Worm (Caenorhabditis elegans) whole organism, L4 larva: ENCODE data around the gene F13D11.3.

Experiments
- D1046.2 ChIP-seq: fragments of 200-800 bp; sonication (Bioruptor generic); IDR thresholded peaks from 2 replicates; pipeline ENCODE4 v1.3.6; 2022; ENCODE audit warnings: missing genetic modification characterization, missing compliant biosample characterization
- F37D6.2 ChIP-seq: sonication (generic microtip); optimal IDR thresholded peaks from 2 replicates; lab custom pipeline; 2016; ENCODE audit warnings: mild to moderate bottlenecking, missing genetic modification characterization, missing compliant biosample characterization
- F44E2.7 ChIP-seq: fragments of 200-800 bp; sonication (Bioruptor generic); IDR thresholded peaks from 2 replicates; pipeline ENCODE4 v2.1.2; 2022; ENCODE audit warnings: missing genetic modification characterization, missing compliant biosample characterization
- T20F7.1 ChIP-seq: fragments of 200-800 bp; sonication (Bioruptor generic); optimal IDR thresholded peaks from 2 replicates; lab custom pipeline; 2018; ENCODE audit warnings: mild to moderate bottlenecking, missing genetic modification characterization, missing compliant biosample characterization
- Y105C5A.15 ChIP-seq: fragments of 200-800 bp; sonication (Bioruptor generic); IDR thresholded peaks from 2 replicates; pipeline ENCODE4 v1.3.6; 2022; ENCODE audit warnings: missing genetic modification characterization, missing compliant biosample characterization
- Y48G9A.11 ChIP-seq: fragments of 200-800 bp; sonication (Bioruptor generic); IDR thresholded peaks from 2 replicates; pipeline ENCODE4 v1.3.6; 2022; ENCODE audit warnings: missing genetic modification reagents, missing genetic modification characterization, missing compliant biosample characterization
- Y5F2A.4 ChIP-seq: fragments of 200-800 bp; sonication (Bioruptor generic); optimal IDR thresholded peaks from 2 replicates; lab custom pipeline; 2018; ENCODE audit warnings: mild to moderate bottlenecking, missing genetic modification characterization, missing compliant biosample characterization
- Y75B8A.6 ChIP-seq: fragments of 200-800 bp; sonication (Bioruptor generic); IDR thresholded peaks from 2 replicates; pipeline ENCODE4 v1.3.6; 2022; ENCODE audit warnings: missing genetic modification reagents, missing genetic modification characterization, missing compliant biosample characterization
- aly-2 ChIP-seq: sonication (generic microtip); optimal IDR thresholded peaks from 2 replicates; lab custom pipeline; 2018; ENCODE audit warnings: missing biosample characterization, missing genetic modification characterization
- ama-1 ChIP-seq: fragments of 150-350 bp; optimal IDR thresholded peaks from 2 replicates; lab custom pipeline; 2014; ENCODE audit warnings: inconsistent platforms, mixed read lengths
- attf-4 ChIP-seq: sonication (generic microtip); optimal IDR thresholded peaks from 3 replicates; lab custom pipeline; 2017; ENCODE audit warnings: missing biosample characterization, missing genetic modification characterization
- ceh-20 ChIP-seq: fragments of 200-800 bp; sonication (Bioruptor generic); IDR thresholded peaks from 2 replicates; pipeline ENCODE4 v1.3.6; 2022; ENCODE audit warnings: missing genetic modification reagents, missing genetic modification characterization, missing compliant biosample characterization
- ceh-32 ChIP-seq: sonication (generic microtip); optimal IDR thresholded peaks from 2 replicates; lab custom pipeline; 2016; ENCODE audit warnings: mild to moderate bottlenecking, missing genetic modification characterization, missing compliant biosample characterization; ENCODE audit not compliant: poor library complexity
- ceh-62 ChIP-seq: sonication (generic microtip); optimal IDR thresholded peaks from 2 replicates; lab custom pipeline; 2017; ENCODE audit warnings: missing biosample characterization, missing genetic modification characterization
- ceh-82 ChIP-seq: sonication (generic microtip); optimal IDR thresholded peaks from 2 replicates; lab custom pipeline; 2017; ENCODE audit warnings: missing biosample characterization, missing genetic modification characterization
- daf-12 ChIP-seq: fragments of 150-350 bp; optimal IDR thresholded peaks from 2 replicates; lab custom pipeline; 2014; ENCODE audit warnings: missing biosample characterization, missing genetic modification reagents, missing genetic modification characterization
- daf-19 ChIP-seq: fragments of 200-800 bp; sonication (Bioruptor generic); conservative IDR thresholded peaks from 2 replicates; pipeline ENCODE4 v1.3.6; 2022; ENCODE audit warnings: missing genetic modification characterization, missing compliant biosample characterization
- dmd-6 ChIP-seq: fragments of 200-800 bp; sonication (Bioruptor generic); IDR thresholded peaks from 2 replicates; pipeline ENCODE4 v1.3.6; 2022; ENCODE audit warnings: missing genetic modification reagents, missing genetic modification characterization, missing compliant biosample characterization
- dmd-8 ChIP-seq: fragments of 200-800 bp; sonication (Bioruptor generic); IDR thresholded peaks from 2 replicates; pipeline ENCODE4 v1.3.6; 2022; ENCODE audit warnings: missing genetic modification characterization, missing compliant biosample characterization
- duxl-1 ChIP-seq: sonication (generic microtip); optimal IDR thresholded peaks from 2 replicates; lab custom pipeline; 2016; ENCODE audit warnings: mild to moderate bottlenecking, missing genetic modification characterization, moderate library complexity, missing compliant biosample characterization; ENCODE audit not compliant: poor library complexity
- dve-1 ChIP-seq: sonication (generic microtip); optimal IDR thresholded peaks from 2 replicates; lab custom pipeline; 2017; ENCODE audit warnings: antibody characterized with exemption, mild to moderate bottlenecking, missing genetic modification characterization, missing compliant biosample characterization; ENCODE audit not compliant: insufficient read depth
- egl-27 ChIP-seq: sonication (generic microtip); optimal IDR thresholded peaks from 3 replicates; lab custom pipeline; 2017; ENCODE audit warnings: missing biosample characterization, missing genetic modification reagents, missing genetic modification characterization
- egl-43 ChIP-seq: fragments of 200-800 bp; sonication (Bioruptor generic); IDR thresholded peaks from 2 replicates; pipeline ENCODE4 v1.3.6; 2022; ENCODE audit warnings: missing genetic modification reagents, missing genetic modification characterization, missing compliant biosample characterization
- fos-1 ChIP-seq: fragments of 150-350 bp; optimal IDR thresholded peaks from 2 replicates; lab custom pipeline; 2014; ENCODE audit warnings: missing biosample characterization, missing genetic modification characterization
- hif-1 ChIP-seq, 2 experiments: sonication (generic microtip); optimal IDR thresholded peaks; 2 replicates each; lab custom pipeline; 2016 to 2017; ENCODE audit warnings: missing compliant biosample characterization in 2 of 2, missing genetic modification characterization in 2 of 2, missing genetic modification reagents in 2 of 2, missing genotype in 2 of 2, mild to moderate bottlenecking in 1 of 2
- hlh-30 ChIP-seq: sonication (generic microtip); optimal IDR thresholded peaks from 2 replicates; lab custom pipeline; 2017; ENCODE audit warnings: antibody characterized with exemption, mild to moderate bottlenecking, missing genetic modification characterization, missing compliant biosample characterization; ENCODE audit not compliant: insufficient read depth
- hmg-1.1 ChIP-seq: fragments of 200-800 bp; sonication (Bioruptor generic); IDR thresholded peaks from 2 replicates; pipeline ENCODE4 v1.3.6; 2022; ENCODE audit warnings: missing genetic modification reagents, missing genetic modification characterization, missing compliant biosample characterization
- jun-1 ChIP-seq: fragments of 150-350 bp; optimal IDR thresholded peaks from 2 replicates; lab custom pipeline; 2014; ENCODE audit warnings: missing biosample characterization, missing genetic modification reagents, missing genetic modification characterization
- lim-7 ChIP-seq: fragments of 200-800 bp; sonication (Bioruptor generic); IDR thresholded peaks from 2 replicates; pipeline ENCODE4 v1.3.6; 2022; ENCODE audit warnings: missing genetic modification characterization, missing compliant biosample characterization
- lir-3 ChIP-seq: sonication (generic microtip); optimal IDR thresholded peaks from 2 replicates; lab custom pipeline; 2016; ENCODE audit warnings: mild to moderate bottlenecking, missing genetic modification characterization, missing compliant biosample characterization
- madf-5 ChIP-seq, 2 experiments: fragments of 200-800 bp; sonication (Bioruptor generic); IDR thresholded peaks; 2 replicates each; pipeline ENCODE4 v1.3.6; 2022; ENCODE audit warnings: missing compliant biosample characterization in 2 of 2, missing genetic modification characterization in 2 of 2
- mdt-29 ChIP-seq: fragments of 200-800 bp; sonication (Bioruptor generic); IDR thresholded peaks from 2 replicates; pipeline ENCODE4 v1.3.6; 2022; ENCODE audit warnings: missing genetic modification reagents, missing genetic modification characterization, missing compliant biosample characterization
- mes-2 ChIP-seq: sonication (generic microtip); optimal IDR thresholded peaks from 2 replicates; lab custom pipeline; 2016; ENCODE audit warnings: missing genotype, mild to moderate bottlenecking, missing genetic modification characterization, missing compliant biosample characterization; ENCODE audit not compliant: poor library complexity, severe bottlenecking
- mxl-2 ChIP-seq: fragments of 200-800 bp; sonication (Bioruptor generic); conservative IDR thresholded peaks from 2 replicates; pipeline ENCODE4 v1.3.6; 2022; ENCODE audit warnings: missing genetic modification reagents, missing genetic modification characterization, missing compliant biosample characterization
- nhr-102 ChIP-seq: sonication (generic microtip); optimal IDR thresholded peaks from 2 replicates; lab custom pipeline; 2016; ENCODE audit warnings: mild to moderate bottlenecking, missing genetic modification characterization, moderate library complexity, missing compliant biosample characterization
- nhr-11 ChIP-seq: fragments of 150-350 bp; optimal IDR thresholded peaks from 2 replicates; lab custom pipeline; 2014; ENCODE audit warnings: missing biosample characterization, missing genetic modification characterization
- nhr-111 ChIP-seq: fragments of 200-800 bp; sonication (Bioruptor generic); optimal IDR thresholded peaks from 2 replicates; lab custom pipeline; 2018; ENCODE audit warnings: mild to moderate bottlenecking, missing genetic modification characterization, missing compliant biosample characterization
- nhr-25 ChIP-seq: sonication (generic microtip); optimal IDR thresholded peaks from 2 replicates; lab custom pipeline; 2017; ENCODE audit warnings: missing genetic modification characterization, mild to moderate bottlenecking, missing compliant biosample characterization, antibody characterized with exemption, moderate library complexity, borderline replicate concordance; ENCODE audit not compliant: insufficient read depth
- nhr-28 ChIP-seq: fragments of 150-350 bp; optimal IDR thresholded peaks from 2 replicates; lab custom pipeline; 2014; ENCODE audit warnings: missing biosample characterization, missing genetic modification characterization
- nhr-48 ChIP-seq: sonication (generic microtip); optimal IDR thresholded peaks from 2 replicates; lab custom pipeline; 2016; ENCODE audit warnings: mild to moderate bottlenecking, missing genetic modification characterization, missing compliant biosample characterization
- nhr-6 ChIP-seq: fragments of 150-350 bp; optimal IDR thresholded peaks from 2 replicates; lab custom pipeline; 2014; ENCODE audit warnings: missing biosample characterization, missing genetic modification characterization
- pha-4 ChIP-seq, 2 experiments: fragments of 150-350 bp in 1 of 2; fragments of 200-800 bp in 1 of 2; sonication (Bioruptor generic) in 1 of 2; IDR thresholded peaks in 1 of 2; optimal IDR thresholded peaks in 1 of 2; 2 replicates each; pipeline versions ENCODE4 v1.3.6 to Lab custom; 2014 to 2022; ENCODE audit warnings: missing genetic modification characterization in 2 of 2, missing genetic modification reagents in 2 of 2, missing biosample characterization in 1 of 2, missing compliant biosample characterization in 1 of 2
- rbr-2 ChIP-seq: sonication (generic microtip); optimal IDR thresholded peaks from 2 replicates; lab custom pipeline; 2016; ENCODE audit warnings: missing genotype, missing genetic modification characterization, missing compliant biosample characterization
- saeg-2 ChIP-seq: fragments of 200-800 bp; sonication (Bioruptor generic); IDR thresholded peaks from 2 replicates; pipeline ENCODE4 v1.3.6; 2022; ENCODE audit warnings: missing genetic modification reagents, missing genetic modification characterization, missing compliant biosample characterization
- snpc-1.2 ChIP-seq: fragments of 200-800 bp; sonication (Bioruptor generic); IDR thresholded peaks from 2 replicates; pipeline ENCODE4 v1.3.6; 2022; ENCODE audit warnings: missing genetic modification reagents, missing genetic modification characterization, missing compliant biosample characterization
- spr-1 ChIP-seq: sonication (generic microtip); optimal IDR thresholded peaks from 2 replicates; lab custom pipeline; 2016; ENCODE audit warnings: mild to moderate bottlenecking, missing genetic modification characterization, missing compliant biosample characterization
- spr-3 ChIP-seq: fragments of 200-800 bp; sonication (Bioruptor generic); optimal IDR thresholded peaks from 2 replicates; lab custom pipeline; 2018; ENCODE audit warnings: mild to moderate bottlenecking, missing genetic modification characterization, missing compliant biosample characterization
- tag-97 ChIP-seq: fragments of 200-800 bp; sonication (Bioruptor generic); IDR thresholded peaks from 2 replicates; pipeline ENCODE4 v1.3.6; 2022; ENCODE audit warnings: missing genetic modification characterization, missing compliant biosample characterization
- zfp-3 ChIP-seq: fragments of 200-800 bp; sonication (Bioruptor generic); conservative IDR thresholded peaks from 2 replicates; pipeline ENCODE4 v1.3.6; 2022; ENCODE audit warnings: missing genetic modification reagents, missing genetic modification characterization, missing compliant biosample characterization
- zip-11 ChIP-seq: fragments of 200-800 bp; sonication (Bioruptor generic); IDR thresholded peaks from 2 replicates; pipeline ENCODE4 v1.3.6; 2022; ENCODE audit warnings: missing genetic modification characterization, missing compliant biosample characterization
- zip-2 ChIP-seq: fragments of 150-350 bp; optimal IDR thresholded peaks from 2 replicates; lab custom pipeline; 2014; ENCODE audit warnings: missing biosample characterization, missing genetic modification characterization

F13D11.3 gene

DNA sequence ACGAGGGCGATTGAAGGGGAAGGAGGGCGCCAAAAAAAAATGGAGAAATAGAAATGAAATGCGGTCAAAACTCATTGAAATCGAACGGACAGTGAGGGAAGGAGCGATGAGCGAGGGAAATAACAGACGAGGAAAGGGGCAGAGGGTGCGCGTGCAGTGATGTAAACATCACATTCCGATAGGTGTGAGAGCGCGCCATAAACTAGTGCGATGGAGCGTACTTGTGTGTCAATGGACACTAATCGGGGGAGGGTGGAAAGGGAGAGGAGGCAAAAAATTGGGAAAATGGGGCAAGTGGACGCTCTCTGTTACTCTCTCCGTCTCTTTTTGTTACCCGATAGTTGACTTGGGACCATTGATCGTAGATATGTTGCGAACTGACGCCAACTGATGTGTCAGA, 41.8 kb downstream of the F13D11.3 start (continued):
- TF ChIP-seq zip-2 = no peak
- TF ChIP-seq lim-7 (GFP tag; lab: Robert Waterston, UW) = no peak
- peak in 1 of 2 experiments; percentile 53 for TF ChIP-seq hif-1 (tag; optimal IDR thresholded peaks at IDR 0.05; lab: Kevin White, UChicago)
- TF ChIP-seq nhr-102 (tag; lab: Kevin White, UChicago) = no peak
- peak; percentile 5 for TF ChIP-seq F37D6.2 (tag; lab: Kevin White, UChicago)
- no peak for TF ChIP-seq spr-3 (GFP tag; lab: Kevin White, UChicago)
- TF ChIP-seq hlh-30 (tag; lab: Kevin White, UChicago) = peak; percentile 82
- peak; percentile 75 for TF ChIP-seq nhr-11 (tag; lab: Kevin White, UChicago)
- TF ChIP-seq Y48G9A.11 (GFP tag; lab: Robert Waterston, UW) = no peak
- TF ChIP-seq aly-2 (tag; lab: Kevin White, UChicago) = no peak
- TF ChIP-seq D1046.2 (GFP tag; lab: Robert Waterston, UW) = no peak
- TF ChIP-seq nhr-48 (tag; lab: Kevin White, UChicago) = no peak
- no peak for TF ChIP-seq daf-19
- TF ChIP-seq mes-2 (tag; lab: Kevin White, UChicago) = peak; percentile 67
- TF ChIP-seq duxl-1 (tag; lab: Kevin White, UChicago) = no peak
- TF ChIP-seq jun-1 = no peak
- no peak for TF ChIP-seq ceh-32
- TF ChIP-seq ceh-20 (GFP tag; lab: Robert Waterston, UW) = no peak
- no peak for TF ChIP-seq pha-4 (GFP tag; IDR thresholded peaks at IDR 0.05; lab: Robert Waterston, UW)
- peak; percentile 90 for TF ChIP-seq pha-4 (tag; optimal IDR thresholded peaks at IDR 0.05; lab: Kevin White, UChicago)
- peak; percentile 37 for TF ChIP-seq nhr-6
- no peak for TF ChIP-seq ceh-82
- no peak for TF ChIP-seq ceh-62 (tag; lab: Kevin White, UChicago)
- peak; percentile 44 for TF ChIP-seq nhr-25
- no peak for TF ChIP-seq daf-12 (tag; lab: Kevin White, UChicago)
- no peak for TF ChIP-seq egl-27 (tag; lab: Kevin White, UChicago)
- TF ChIP-seq T20F7.1 (GFP tag; lab: Kevin White, UChicago) = no peak
- TF ChIP-seq mdt-29 = no peak
- no peak for TF ChIP-seq madf-5 (GFP tag; IDR thresholded peaks at IDR 0.05; lab: Robert Waterston, UW)
- no peak for TF ChIP-seq saeg-2 (GFP tag; lab: Robert Waterston, UW)
- peak; percentile 50 for TF ChIP-seq rbr-2
- no peak for TF ChIP-seq zfp-3 (GFP tag; lab: Robert Waterston, UW)
- no peak for TF ChIP-seq fos-1
- TF ChIP-seq dve-1 (tag; lab: Kevin White, UChicago) = peak; percentile 42
- TF ChIP-seq Y5F2A.4 = no peak
- TF ChIP-seq nhr-111 (GFP tag; lab: Kevin White, UChicago) = no peak
- no peak for TF ChIP-seq lir-3 (tag; lab: Kevin White, UChicago)
- peak; percentile 12 for TF ChIP-seq spr-1 (tag; lab: Kevin White, UChicago)
- TF ChIP-seq zip-11 = no peak
- no peak for TF ChIP-seq dmd-8
- no peak for TF ChIP-seq snpc-1.2
- no peak for TF ChIP-seq F44E2.7 (GFP tag; lab: Robert Waterston, UW)
- TF ChIP-seq egl-43 (GFP tag; lab: Robert Waterston, UW) = peak; percentile 76; the same call in 1 of the 2 replicates
- TF ChIP-seq attf-4 (tag; lab: Kevin White, UChicago) = no peak
- peak; percentile 58; the same call in 1 of the 2 replicates for TF ChIP-seq hmg-1.1 (GFP tag; lab: Robert Waterston, UW)
- TF ChIP-seq Y75B8A.6 (GFP tag; lab: Robert Waterston, UW) = no peak
- TF ChIP-seq nhr-28 (tag; lab: Kevin White, UChicago) = peak; percentile 67
- no peak for TF ChIP-seq ama-1
- peak; percentile 25; the same call in 1 of the 2 replicates for TF ChIP-seq dmd-6
- no peak for TF ChIP-seq tag-97 (GFP tag; lab: Robert Waterston, UW)
- TF ChIP-seq mxl-2 (GFP tag; lab: Robert Waterston, UW) = no peak
- TF ChIP-seq Y105C5A.15 (GFP tag; lab: Robert Waterston, UW) = no peak
